Worm (Caenorhabditis elegans) whole organism, L2 larva: Measurements from ENCODE around the gene Y11D7A.5.

Source experiments
- lsy-2 ChIP-seq, 2 experiments: fragments of 150-350 bp in 1 of 2; sonication (generic microtip) in 1 of 2; optimal IDR thresholded peaks; 2 replicates each; lab custom pipeline; 2014 to 2017; ENCODE audit warnings: missing biosample characterization in 2 of 2, missing genetic modification characterization in 2 of 2
- nhr-25 ChIP-seq: fragments of 150-350 bp; sonication (generic microtip); optimal IDR thresholded peaks from 3 replicates; lab custom pipeline; 2014; ENCODE audit warnings: missing biosample characterization, missing genetic modification characterization

DNA sequence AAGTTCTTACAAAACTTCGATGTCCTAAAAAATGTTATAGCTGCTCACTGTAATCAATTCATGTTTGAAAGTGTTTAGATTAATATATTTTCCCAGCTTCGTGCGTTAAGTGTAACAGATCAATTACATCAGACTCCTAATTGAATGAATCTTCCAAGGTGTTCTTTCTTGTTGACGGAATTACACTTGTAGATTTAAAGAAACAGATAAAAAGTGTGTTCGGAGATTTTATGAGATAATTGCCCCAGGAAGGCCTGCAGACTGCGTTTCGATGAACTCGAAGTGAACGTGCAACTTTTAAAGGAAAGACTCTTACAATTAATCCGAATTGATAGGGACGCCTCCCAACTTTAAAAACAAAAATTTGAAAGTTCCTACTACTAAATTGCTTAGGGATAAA is 44.3 kb upstream of the Y11D7A.5 start:
- TF ChIP-seq lsy-2 (tag; optimal IDR thresholded peaks at IDR 0.05; lab: Kevin White, UChicago): no peak
- TF ChIP-seq nhr-25 (tag; lab: Kevin White, UChicago): no peak
